Fruit fly (Drosophila melanogaster): ENCODE results near the gene Nufip.

Nufip gene

dm6 chr3L:18768788-18769707, 20.9 kb upstream of the Nufip start (continued):
- TF ChIP-seq CG6791 (GFP tag; IDR thresholded peaks at IDR 0.05; ENCODE audit: partially characterized antibody) (no peak), disco-r (GFP tag; optimal IDR thresholded peaks at IDR 0.05) (peak; percentile 2), sc (optimal IDR thresholded peaks at IDR 0.05) (no peak), sc (GFP tag; optimal IDR thresholded peaks at IDR 0.05) (peak; percentile 5), CG7271 (tag; optimal IDR thresholded peaks at IDR 0.05) (no peak), CG13624 (GFP tag; optimal IDR thresholded peaks at IDR 0.05) (peak; percentile 37)

dm6 chr3L:18767950-18768781, 20.0 kb upstream of the Nufip start:
- TF ChIP-seq dmrt99B (tag; optimal IDR thresholded peaks at IDR 0.05), result peak; percentile 39
- no peak for TF ChIP-seq sima (GFP tag; optimal IDR thresholded peaks at IDR 0.05)
- TF ChIP-seq Ada2b (GFP tag; IDR thresholded peaks at IDR 0.05), result 0 out of 2 replicates have a peak, but pooled peaks have one; percentile 5
- no peak for TF ChIP-seq slou (GFP tag; optimal IDR thresholded peaks at IDR 0.05)
- no peak for TF ChIP-seq Sry-δ (GFP tag; optimal IDR thresholded peaks at IDR 0.05)
- no peak for TF ChIP-seq HLH3B (GFP tag; IDR thresholded peaks at IDR 0.05)
- no peak for TF ChIP-seq CG14860 (GFP tag; IDR thresholded peaks at IDR 0.05; ENCODE audit: partially characterized antibody)
- TF ChIP-seq row (GFP tag; IDR thresholded peaks at IDR 0.05), result peak; percentile 53
- TF ChIP-seq Ssrp (tag; optimal IDR thresholded peaks at IDR 0.05), result peak; percentile 25
- TF ChIP-seq Xbp1 (GFP tag; optimal IDR thresholded peaks at IDR 0.05), result no peak
- TF ChIP-seq oc (tag; optimal IDR thresholded peaks at IDR 0.05), result peak; percentile 42
- peak; percentile 14 for TF ChIP-seq CG2712 (tag; optimal IDR thresholded peaks at IDR 0.05)
- TF ChIP-seq tin (GFP tag; optimal IDR thresholded peaks at IDR 0.05), result no peak
- TF ChIP-seq slp2 (GFP tag; optimal IDR thresholded peaks at IDR 0.05), result no peak
- TF ChIP-seq CG11696 (GFP tag; IDR thresholded peaks at IDR 0.05), result peak; percentile 69; the same call in 1 of the 2 replicates
- TF ChIP-seq chinmo (GFP tag; IDR thresholded peaks at IDR 0.05; ENCODE audit: partially characterized antibody), result 0 out of 4 replicates have a peak, but pooled peaks have one; percentile 11
- no peak for TF ChIP-seq HLH4C (GFP tag; IDR thresholded peaks at IDR 0.05; ENCODE audit: partially characterized antibody)
- no peak for TF ChIP-seq bbx (GFP tag; IDR thresholded peaks at IDR 0.05; ENCODE audit: partially characterized antibody)
- peak; percentile 17; the same call in 1 of the 2 replicates for TF ChIP-seq ttk (GFP tag; IDR thresholded peaks at IDR 0.05)
- TF ChIP-seq Fer1 (GFP tag; optimal IDR thresholded peaks at IDR 0.05), result no peak
- TF ChIP-seq Rx (GFP tag; IDR thresholded peaks at IDR 0.05), result no peak
- no peak for TF ChIP-seq CG34422 (GFP tag; IDR thresholded peaks at IDR 0.05)
- no peak for TF ChIP-seq yki (optimal IDR thresholded peaks at IDR 0.05)
- no peak for TF ChIP-seq sob (GFP tag; IDR thresholded peaks at IDR 0.05)
- TF ChIP-seq z (GFP tag; IDR thresholded peaks at IDR 0.05), result peak; percentile 82
- peak in 1 of 2 experiments; percentile 6 for TF ChIP-seq Pdp1 (GFP tag; optimal IDR thresholded peaks at IDR 0.05)
- TF ChIP-seq Ptx1 (GFP tag; IDR thresholded peaks at IDR 0.05), result 0 out of 2 replicates have a peak, but pooled peaks have one; percentile 19
- TF ChIP-seq CG11398 (GFP tag; optimal IDR thresholded peaks at IDR 0.05), result no peak
- TF ChIP-seq CG11504 (tag; optimal IDR thresholded peaks at IDR 0.05), result peak; percentile 55
- no peak for TF ChIP-seq CG1792 (GFP tag; optimal IDR thresholded peaks at IDR 0.05)
- peak; percentile 50 for TF ChIP-seq CG9437 (GFP tag; optimal IDR thresholded peaks at IDR 0.05)
- no peak for TF ChIP-seq stwl (tag; optimal IDR thresholded peaks at IDR 0.05)
- TF ChIP-seq Side (GFP tag; optimal IDR thresholded peaks at IDR 0.05), result no peak
- TF ChIP-seq CHES-1-like (GFP tag; optimal IDR thresholded peaks at IDR 0.05), result no peak
- TF ChIP-seq tgo (GFP tag; IDR thresholded peaks at IDR 0.05), result peak; percentile 22; the same call in 2 of the 3 replicates
- TF ChIP-seq dan (GFP tag; IDR thresholded peaks at IDR 0.05), result no peak
- TF ChIP-seq CG14050 (GFP tag; IDR thresholded peaks at IDR 0.05), result no peak
- TF ChIP-seq GATAe (GFP tag; conservative IDR thresholded peaks at IDR 0.05), result no peak
- TF ChIP-seq CG17802 (tag; optimal IDR thresholded peaks at IDR 0.05), result no peak
- no peak for TF ChIP-seq CG8765 (GFP tag; IDR thresholded peaks at IDR 0.05)

Data from whole organism, embryonic.